Worm (Caenorhabditis elegans): ENCODE measurements around the gene F40G9.5.

- TF ChIP-seq F26F4.8 (GFP tag; conservative IDR thresholded peaks at IDR 0.05) (no peak), ama-1 (optimal IDR thresholded peaks at IDR 0.05) (no peak), hif-1 (tag; optimal IDR thresholded peaks at IDR 0.05) (no peak), nhr-76 (tag; optimal IDR thresholded peaks at IDR 0.05) (no peak), lin-13 (GFP tag; optimal IDR thresholded peaks at IDR 0.05) (no peak), nhr-11 (tag; optimal IDR thresholded peaks at IDR 0.05) (no peak), aha-1 (tag) (no peak), unc-130 (GFP tag; optimal IDR thresholded peaks at IDR 0.05) (no peak), lin-15B (tag; optimal IDR thresholded peaks at IDR 0.05) (no peak), T20F7.1 (GFP tag; optimal IDR thresholded peaks at IDR 0.05) (no peak)
Measured at ce11 chrIII:230129-230528, 49.1 kb downstream of the F40G9.5 start, which contains the start of gene hpo-38.
